Fruit fly (Drosophila melanogaster) whole organism, pupa: ENCODE results near the gene CG14073.

Experiments
- CG10348 ChIP-seq: fragments of 200-800 bp; sonication (Bioruptor generic); IDR thresholded peaks from 2 replicates; pipeline ENCODE4 v1.3.6; 2022; ENCODE audit warnings: missing biosample characterization, missing genetic modification characterization
- CG12605 ChIP-seq: fragments of 200-800 bp; sonication (Bioruptor generic); IDR thresholded peaks from 2 replicates; pipeline ENCODE4 v1.3.6; 2022; ENCODE audit warnings: missing biosample characterization, missing genetic modification characterization
- CG13204 ChIP-seq: fragments of 200-800 bp; sonication (Bioruptor generic); optimal IDR thresholded peaks from 2 replicates; lab custom pipeline; 2018; ENCODE audit warnings: missing biosample characterization, mild to moderate bottlenecking, missing genetic modification characterization, moderate library complexity
- CG14655 ChIP-seq: fragments of 200-800 bp; sonication (Bioruptor generic); optimal IDR thresholded peaks from 3 replicates; lab custom pipeline; 2017; ENCODE audit warnings: mild to moderate bottlenecking, missing biosample characterization, missing genetic modification reagents, missing genetic modification characterization
- CG15710 ChIP-seq: fragments of 200-800 bp; sonication (Bioruptor generic); optimal IDR thresholded peaks from 2 replicates; lab custom pipeline; 2018; ENCODE audit warnings: missing biosample characterization, mild to moderate bottlenecking, missing genetic modification characterization, moderate library complexity
- CG17806 ChIP-seq: fragments of 200-800 bp; sonication (Bioruptor generic); optimal IDR thresholded peaks from 2 replicates; lab custom pipeline; 2018; ENCODE audit warnings: missing biosample characterization, mild to moderate bottlenecking, missing genetic modification characterization, moderate library complexity
- CG32121 ChIP-seq: fragments of 200-800 bp; sonication (Bioruptor generic); IDR thresholded peaks from 2 replicates; pipeline ENCODE4 v1.3.6; 2022; ENCODE audit warnings: missing biosample characterization, missing genetic modification characterization
- CG34367 ChIP-seq: fragments of 200-800 bp; sonication (Bioruptor generic); optimal IDR thresholded peaks from 2 replicates; lab custom pipeline; 2018; ENCODE audit warnings: missing biosample characterization, mild to moderate bottlenecking, missing genetic modification characterization
- CG4496 ChIP-seq: fragments of 200-800 bp; sonication (Bioruptor generic); IDR thresholded peaks from 3 replicates; pipeline ENCODE4 v1.3.6; 2022; ENCODE audit warnings: missing biosample characterization, missing genetic modification characterization
- CG8159 ChIP-seq: fragments of 200-800 bp; sonication (Bioruptor generic); optimal IDR thresholded peaks from 3 replicates; lab custom pipeline; 2018; ENCODE audit warnings: missing biosample characterization, mild to moderate bottlenecking, missing genetic modification characterization, moderate library complexity
- CG8301 ChIP-seq: fragments of 200-800 bp; sonication (Bioruptor generic); optimal IDR thresholded peaks from 2 replicates; lab custom pipeline; 2018; ENCODE audit warnings: missing biosample characterization, mild to moderate bottlenecking, missing genetic modification characterization
- CG9948 ChIP-seq: fragments of 200-800 bp; sonication (Bioruptor generic); optimal IDR thresholded peaks from 2 replicates; lab custom pipeline; 2018; ENCODE audit warnings: missing biosample characterization, mild to moderate bottlenecking, missing genetic modification characterization, moderate library complexity
- D1 ChIP-seq: fragments of 200-800 bp; sonication (Bioruptor generic); optimal IDR thresholded peaks from 2 replicates; lab custom pipeline; 2018; ENCODE audit warnings: missing biosample characterization, mild to moderate bottlenecking, missing genetic modification characterization, moderate library complexity
- EcR ChIP-seq: fragments of 200-800 bp; sonication (Bioruptor generic); optimal IDR thresholded peaks from 3 replicates; lab custom pipeline; 2019; ENCODE audit warnings: missing biosample characterization, missing genetic modification characterization, mild to moderate bottlenecking, moderate library complexity, missing genetic modification reagents
- Ets98B ChIP-seq: fragments of 200-800 bp; sonication (Bioruptor generic); IDR thresholded peaks from 2 replicates; pipeline ENCODE4 v1.3.6; 2022; ENCODE audit warnings: missing biosample characterization, missing genetic modification characterization
- Pif1A ChIP-seq: fragments of 200-800 bp; sonication (Bioruptor generic); optimal IDR thresholded peaks from 3 replicates; lab custom pipeline; 2016; ENCODE audit warnings: missing biosample characterization, missing genetic modification characterization
- Pif1B ChIP-seq: fragments of 200-800 bp; sonication (Bioruptor generic); optimal IDR thresholded peaks from 3 replicates; lab custom pipeline; 2016; ENCODE audit warnings: missing biosample characterization, missing genetic modification characterization
- Snoo ChIP-seq: fragments of 200-800 bp; sonication (Bioruptor generic); optimal IDR thresholded peaks from 3 replicates; lab custom pipeline; 2017; ENCODE audit warnings: missing biosample characterization, mild to moderate bottlenecking, missing genetic modification characterization, inconsistent platforms
- fd96Ca ChIP-seq: fragments of 200-800 bp; sonication (Bioruptor generic); IDR thresholded peaks from 3 replicates; pipeline ENCODE4 v1.3.6; 2022; ENCODE audit warnings: missing biosample characterization, missing genetic modification characterization
- gl ChIP-seq: fragments of 200-800 bp; sonication (Bioruptor generic); optimal IDR thresholded peaks from 2 replicates; lab custom pipeline; 2018; ENCODE audit warnings: missing biosample characterization, mild to moderate bottlenecking, missing genetic modification characterization
- rn ChIP-seq: fragments of 200-800 bp; sonication (Bioruptor generic); IDR thresholded peaks from 2 replicates; pipeline ENCODE4 v1.3.6; 2022; ENCODE audit warnings: missing biosample characterization, missing genetic modification characterization

Gene CG14073

DNA sequence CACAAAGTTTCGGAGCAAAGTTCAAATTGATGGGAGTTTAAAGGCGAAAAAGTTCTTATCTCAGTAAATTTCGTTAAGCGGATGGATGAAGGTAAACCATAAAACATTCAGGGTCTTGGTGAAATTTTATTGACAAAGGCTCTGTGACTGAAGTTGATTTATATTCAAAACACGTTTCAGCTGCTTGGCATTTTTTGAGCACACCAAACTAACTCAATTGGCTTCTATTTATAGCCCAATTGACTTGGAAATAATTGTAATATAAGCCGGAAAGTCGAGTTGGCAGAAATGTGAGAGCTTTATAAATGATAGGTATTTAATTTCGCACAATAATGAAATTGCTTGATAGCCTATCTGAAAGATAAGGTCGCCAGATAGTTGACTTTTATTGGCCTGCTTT is 3.8 kb downstream of the CG14073 start:
- TF ChIP-seq CG17806 = no peak
- TF ChIP-seq rn (GFP tag; lab: Robert Waterston, UW) = no peak
- TF ChIP-seq CG10348 = no peak
- TF ChIP-seq CG9948 (tag; lab: Kevin White, UChicago) = no peak
- no peak for TF ChIP-seq CG8301
- no peak for TF ChIP-seq D1 (tag; lab: Kevin White, UChicago)
- no peak for TF ChIP-seq CG34367 (tag; lab: Kevin White, UChicago)
- no peak for TF ChIP-seq CG32121
- no peak for TF ChIP-seq Pif1B (GFP tag; lab: Kevin White, UChicago)
- TF ChIP-seq Pif1A (GFP tag; lab: Kevin White, UChicago) = no peak
- no peak for TF ChIP-seq CG8159 (tag; lab: Kevin White, UChicago)
- no peak for TF ChIP-seq CG15710 (tag; lab: Kevin White, UChicago)
- no peak for TF ChIP-seq CG4496 (GFP tag; lab: Robert Waterston, UW)
- TF ChIP-seq CG12605 (GFP tag; lab: Robert Waterston, UW) = no peak
- no peak for TF ChIP-seq Ets98B (GFP tag; lab: Robert Waterston, UW)
- no peak for TF ChIP-seq CG14655
- TF ChIP-seq CG13204 = no peak
- no peak for TF ChIP-seq gl
- no peak for TF ChIP-seq fd96Ca (GFP tag; lab: Robert Waterston, UW)
- TF ChIP-seq Snoo = no peak
- TF ChIP-seq, all 21 proteins: peak for 0

DNA sequence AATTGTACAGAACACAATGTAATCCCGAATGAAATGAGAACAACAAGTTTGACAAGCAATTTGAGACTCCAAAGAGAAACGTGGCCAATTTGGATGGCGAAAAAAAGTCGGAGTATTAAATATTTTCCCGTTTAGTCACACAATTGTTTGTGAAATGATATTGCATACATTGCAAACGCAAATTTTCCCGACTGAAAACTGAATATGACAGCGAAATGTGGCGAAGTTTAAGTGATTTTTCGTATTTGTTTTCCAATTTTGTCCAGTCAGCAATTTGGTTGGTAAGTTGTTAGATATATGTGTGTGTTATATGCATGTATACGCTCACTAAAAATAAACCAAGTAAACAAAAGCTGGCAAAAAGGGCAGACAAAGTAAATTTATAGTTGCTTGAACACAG is 4.3 kb downstream of the CG14073 start:
- TF ChIP-seq CG34367 (tag; lab: Kevin White, UChicago) (no peak), CG15710 (tag; lab: Kevin White, UChicago) (no peak), CG4496 (GFP tag; lab: Robert Waterston, UW) (no peak), Pif1B (GFP tag; lab: Kevin White, UChicago) (no peak), CG13204 (no peak), CG17806 (no peak), fd96Ca (GFP tag; lab: Robert Waterston, UW) (no peak), CG9948 (tag; lab: Kevin White, UChicago) (no peak), CG14655 (no peak), gl (no peak), rn (GFP tag; lab: Robert Waterston, UW) (no peak)

dm6 chr3L:18813963-18814647 is 6.4 kb downstream of the CG14073 start:
- TF ChIP-seq CG8301 (peak; percentile 80), gl (peak; percentile 72), CG9948 (tag; lab: Kevin White, UChicago) (peak; percentile 29), Ets98B (GFP tag; lab: Robert Waterston, UW) (peak; percentile 78), rn (GFP tag; lab: Robert Waterston, UW) (no peak; the same call in 1 of the 2 replicates), CG15710 (tag; lab: Kevin White, UChicago) (peak; percentile 42), CG34367 (tag; lab: Kevin White, UChicago) (peak; percentile 62), Snoo (peak; percentile 71), CG8159 (tag; lab: Kevin White, UChicago) (peak; percentile 35), CG14655 (peak; percentile 86), CG4496 (GFP tag; lab: Robert Waterston, UW) (peak; percentile 82; the same call in 2 of the 3 replicates), EcR (GFP tag; lab: Kevin White, UChicago) (peak; percentile 91), CG13204 (peak; percentile 83), CG10348 (no peak), D1 (tag; lab: Kevin White, UChicago) (no peak), CG32121 (peak; percentile 84), CG17806 (peak; percentile 44), fd96Ca (GFP tag; lab: Robert Waterston, UW) (no peak), CG12605 (GFP tag; lab: Robert Waterston, UW) (peak; percentile 59; the same call in 1 of the 2 replicates), Pif1B (GFP tag; lab: Kevin White, UChicago) (peak; percentile 65), Pif1A (GFP tag; lab: Kevin White, UChicago) (peak; percentile 80)
- TF ChIP-seq, all 21 proteins: peak for 17

DNA sequence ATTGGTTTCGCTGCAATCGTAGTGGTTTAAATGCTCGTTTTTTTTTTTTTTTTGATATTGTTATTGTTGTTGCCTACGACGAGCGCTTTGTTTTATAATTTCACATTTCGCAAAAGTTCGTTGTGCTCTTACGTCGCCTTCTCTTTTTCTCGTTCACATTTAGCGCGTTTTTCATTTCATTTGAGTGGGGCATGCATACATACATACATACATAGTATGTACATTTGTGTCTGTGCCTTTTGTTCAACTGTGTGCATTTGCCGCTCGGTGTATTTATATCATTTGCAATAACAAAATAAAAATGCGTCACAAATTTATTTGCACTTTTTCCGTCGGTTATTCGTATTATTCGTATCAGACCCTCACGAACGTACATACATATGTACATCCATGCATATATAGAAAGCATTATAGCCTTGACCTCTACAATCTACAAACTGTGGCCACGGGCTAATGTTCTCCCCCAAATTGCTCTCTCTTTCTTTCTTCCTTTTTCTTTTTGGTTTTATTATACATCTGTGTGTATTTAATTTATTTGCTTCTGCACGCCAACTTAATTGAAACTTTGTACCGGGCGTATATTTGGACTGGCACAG is 8.2 kb downstream of the CG14073 start:
- TF ChIP-seq Pif1B (GFP tag; lab: Kevin White, UChicago) = no peak
- TF ChIP-seq Snoo = no peak
- peak; percentile 68 for TF ChIP-seq EcR (GFP tag; lab: Kevin White, UChicago)
- TF ChIP-seq CG8159 (tag; lab: Kevin White, UChicago) = no peak
- no peak for TF ChIP-seq D1 (tag; lab: Kevin White, UChicago)
- no peak for TF ChIP-seq Ets98B (GFP tag; lab: Robert Waterston, UW)
- TF ChIP-seq CG15710 (tag; lab: Kevin White, UChicago) = no peak
- no peak for TF ChIP-seq CG14655
- TF ChIP-seq Pif1A (GFP tag; lab: Kevin White, UChicago) = no peak
- TF ChIP-seq gl = no peak
- TF ChIP-seq CG10348 = no peak
- TF ChIP-seq CG17806 = no peak
- TF ChIP-seq CG12605 (GFP tag; lab: Robert Waterston, UW) = 0 out of 2 replicates have a peak, but pooled peaks have one; percentile 9
- TF ChIP-seq rn (GFP tag; lab: Robert Waterston, UW) = no peak
- TF ChIP-seq CG13204 = no peak
- no peak for TF ChIP-seq fd96Ca (GFP tag; lab: Robert Waterston, UW)
- TF ChIP-seq CG32121 = no peak
- no peak for TF ChIP-seq CG34367 (tag; lab: Kevin White, UChicago)

dm6 chr3L:18810469-18810868 is 10.0 kb downstream of the CG14073 start:
- no peak for TF ChIP-seq rn (GFP tag; lab: Robert Waterston, UW)
- TF ChIP-seq EcR (GFP tag; lab: Kevin White, UChicago) = no peak
- no peak for TF ChIP-seq CG34367 (tag; lab: Kevin White, UChicago)
- no peak for TF ChIP-seq CG15710 (tag; lab: Kevin White, UChicago)
- no peak for TF ChIP-seq CG4496 (GFP tag; lab: Robert Waterston, UW)
- no peak for TF ChIP-seq Pif1B (GFP tag; lab: Kevin White, UChicago)
- TF ChIP-seq CG12605 (GFP tag; lab: Robert Waterston, UW) = no peak
- TF ChIP-seq CG17806 = no peak
- TF ChIP-seq Snoo = no peak
- no peak for TF ChIP-seq fd96Ca (GFP tag; lab: Robert Waterston, UW)
- TF ChIP-seq D1 (tag; lab: Kevin White, UChicago) = no peak
- TF ChIP-seq CG9948 (tag; lab: Kevin White, UChicago) = no peak
- TF ChIP-seq CG10348 = no peak
